Worm (Caenorhabditis elegans) whole organism, L2 larva: ENCODE measurements around the gene rhi-1.

Experiments used
- C34F6.9 ChIP-seq: fragments of 150-350 bp; optimal IDR thresholded peaks from 2 replicates; lab custom pipeline; 2014; ENCODE audit warnings: missing biosample characterization, missing genetic modification characterization
- F13H6.1 ChIP-seq: sonication (generic microtip); optimal IDR thresholded peaks from 2 replicates; lab custom pipeline; 2016; ENCODE audit warnings: missing genetic modification characterization, missing compliant biosample characterization
- ZK546.5 ChIP-seq: sonication (generic microtip); optimal IDR thresholded peaks from 2 replicates; lab custom pipeline; 2017; ENCODE audit warnings: missing biosample characterization, missing genetic modification characterization
- alr-1 ChIP-seq: fragments of 150-350 bp; optimal IDR thresholded peaks from 2 replicates; lab custom pipeline; 2014; ENCODE audit warnings: missing biosample characterization, missing genetic modification characterization
- aly-2 ChIP-seq: fragments of 150-350 bp; optimal IDR thresholded peaks from 2 replicates; lab custom pipeline; 2014; ENCODE audit warnings: missing biosample characterization, missing genetic modification characterization
- blmp-1 ChIP-seq: sonication (generic microtip); optimal IDR thresholded peaks from 2 replicates; lab custom pipeline; 2017; ENCODE audit warnings: missing genetic modification characterization, mild to moderate bottlenecking, missing compliant biosample characterization, antibody characterized with exemption, moderate library complexity; ENCODE audit not compliant: insufficient read depth
- ceh-82 ChIP-seq: fragments of 150-350 bp; optimal IDR thresholded peaks from 2 replicates; lab custom pipeline; 2014; ENCODE audit warnings: missing biosample characterization, missing genetic modification characterization
- crh-2 ChIP-seq: sonication (generic microtip); optimal IDR thresholded peaks from 2 replicates; lab custom pipeline; 2017; ENCODE audit warnings: missing biosample characterization, missing genetic modification characterization
- egl-27 ChIP-seq: sonication (generic microtip); optimal IDR thresholded peaks from 3 replicates; lab custom pipeline; 2017; ENCODE audit warnings: missing biosample characterization, missing genetic modification reagents, missing genetic modification characterization
- elt-3 ChIP-seq: sonication (generic microtip); optimal IDR thresholded peaks from 2 replicates; lab custom pipeline; 2017; ENCODE audit warnings: missing biosample characterization, missing genetic modification characterization
- fos-1 ChIP-seq: fragments of 150-350 bp; optimal IDR thresholded peaks from 2 replicates; lab custom pipeline; 2014; ENCODE audit warnings: missing biosample characterization, missing genetic modification characterization
- gmeb-1 ChIP-seq: fragments of 150-350 bp; optimal IDR thresholded peaks from 2 replicates; lab custom pipeline; 2014; ENCODE audit warnings: missing biosample characterization, missing genetic modification characterization
- lin-11 ChIP-seq: fragments of 150-350 bp; sonication (generic microtip); optimal IDR thresholded peaks from 2 replicates; lab custom pipeline; 2014; ENCODE audit warnings: missing biosample characterization, missing genetic modification characterization, inconsistent platforms, mixed read lengths
- lin-13 ChIP-seq: fragments of 150-350 bp; optimal IDR thresholded peaks from 2 replicates; lab custom pipeline; 2014; ENCODE audit warnings: missing biosample characterization, missing genetic modification reagents, missing genetic modification characterization
- lsy-2 ChIP-seq, 2 experiments: fragments of 150-350 bp in 1 of 2; sonication (generic microtip) in 1 of 2; optimal IDR thresholded peaks; 2 replicates each; lab custom pipeline; 2014 to 2017; ENCODE audit warnings: missing biosample characterization in 2 of 2, missing genetic modification characterization in 2 of 2
- nhr-10 ChIP-seq: sonication (generic microtip); optimal IDR thresholded peaks from 2 replicates; lab custom pipeline; 2017; ENCODE audit warnings: missing biosample characterization, missing genetic modification characterization
- nhr-11 ChIP-seq: fragments of 150-350 bp; optimal IDR thresholded peaks from 2 replicates; lab custom pipeline; 2014; ENCODE audit warnings: missing biosample characterization, missing genetic modification characterization
- nhr-12 ChIP-seq: fragments of 150-350 bp; optimal IDR thresholded peaks from 2 replicates; lab custom pipeline; 2014; ENCODE audit warnings: missing biosample characterization, missing genetic modification characterization
- nhr-129 ChIP-seq: fragments of 150-350 bp; optimal IDR thresholded peaks from 2 replicates; lab custom pipeline; 2014; ENCODE audit warnings: missing biosample characterization, missing genetic modification characterization
- nhr-21 ChIP-seq: fragments of 150-350 bp; optimal IDR thresholded peaks from 2 replicates; lab custom pipeline; 2014; ENCODE audit warnings: missing biosample characterization, missing genetic modification characterization
- nhr-25 ChIP-seq: fragments of 150-350 bp; sonication (generic microtip); optimal IDR thresholded peaks from 3 replicates; lab custom pipeline; 2014; ENCODE audit warnings: missing biosample characterization, missing genetic modification characterization
- nhr-6 ChIP-seq: fragments of 150-350 bp; optimal IDR thresholded peaks from 2 replicates; lab custom pipeline; 2014; ENCODE audit warnings: missing biosample characterization, missing genetic modification characterization
- sma-3 ChIP-seq: sonication (generic microtip); optimal IDR thresholded peaks from 2 replicates; lab custom pipeline; 2016; ENCODE audit warnings: missing genetic modification reagents, missing genetic modification characterization, missing compliant biosample characterization
- sma-9 ChIP-seq, 2 experiments: fragments of 150-350 bp in 1 of 2; sonication (generic microtip) in 1 of 2; optimal IDR thresholded peaks; 2 replicates each; lab custom pipeline; 2014 to 2016; ENCODE audit warnings: missing genetic modification characterization in 2 of 2, mild to moderate bottlenecking in 1 of 2, missing biosample characterization in 1 of 2, missing compliant biosample characterization in 1 of 2, missing genetic modification reagents in 1 of 2, moderate library complexity in 1 of 2
- snpc-4 ChIP-seq: fragments of 150-350 bp; optimal IDR thresholded peaks from 2 replicates; lab custom pipeline; 2014; ENCODE audit warnings: missing biosample characterization, missing genetic modification characterization
- unc-55 ChIP-seq: fragments of 150-350 bp; sonication (generic microtip); optimal IDR thresholded peaks from 3 replicates; lab custom pipeline; 2014; ENCODE audit warnings: missing biosample characterization, missing genetic modification reagents, missing genetic modification characterization
- unc-62 ChIP-seq: fragments of 150-350 bp; optimal IDR thresholded peaks from 2 replicates; lab custom pipeline; 2014; ENCODE audit warnings: missing biosample characterization, missing genetic modification reagents, missing genetic modification characterization
- zag-1 ChIP-seq: fragments of 150-350 bp; optimal IDR thresholded peaks from 2 replicates; lab custom pipeline; 2014; ENCODE audit warnings: missing biosample characterization, missing genetic modification characterization
- ztf-1 ChIP-seq: fragments of 200-800 bp; sonication (Bioruptor generic); conservative IDR thresholded peaks from 2 replicates; pipeline ENCODE4 v1.3.6; 2022; ENCODE audit warnings: missing genetic modification characterization, missing compliant biosample characterization

Gene rhi-1

DNA sequence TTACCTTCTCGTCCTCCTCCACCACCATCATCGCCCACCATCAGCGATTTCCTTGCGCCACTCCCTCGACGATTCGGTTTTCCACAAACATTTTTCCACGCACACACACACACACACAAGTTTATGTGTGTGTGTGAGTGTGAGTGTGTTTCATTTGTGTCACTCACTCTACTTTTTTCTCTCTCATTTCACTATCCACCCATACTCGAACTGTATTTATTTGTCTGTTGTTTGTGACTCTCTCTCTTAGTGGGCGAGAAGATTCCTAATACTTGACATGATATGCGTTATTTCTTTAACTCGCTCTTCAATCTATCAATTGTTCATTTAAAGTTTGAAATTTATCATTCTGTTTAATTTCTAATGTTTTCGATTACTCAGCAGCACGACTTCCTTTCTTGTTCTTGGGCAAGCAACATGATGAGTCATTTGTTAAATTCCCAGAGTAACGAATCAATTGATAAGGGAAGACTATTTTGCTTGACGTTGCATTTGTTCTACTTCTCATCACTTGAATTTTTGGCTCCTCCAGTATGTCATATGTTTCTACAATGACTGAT is 1.1 kb upstream of the rhi-1 start:
- TF ChIP-seq crh-2 (peak; percentile 34), nhr-129 (tag; lab: Kevin White, UChicago) (peak; percentile 84), fos-1 (tag; lab: Kevin White, UChicago) (peak; percentile 59), nhr-12 (tag; lab: Kevin White, UChicago) (no peak), blmp-1 (peak; percentile 19), F13H6.1 (peak; percentile 14), lin-13 (GFP tag; lab: Kevin White, UChicago) (no peak), nhr-10 (tag; lab: Kevin White, UChicago) (no peak), sma-3 (GFP tag; lab: Kevin White, UChicago) (peak; percentile 43), nhr-25 (tag; lab: Kevin White, UChicago) (peak; percentile 42), alr-1 (no peak)
- TF ChIP-seq, all 48 proteins: peak for 7

DNA sequence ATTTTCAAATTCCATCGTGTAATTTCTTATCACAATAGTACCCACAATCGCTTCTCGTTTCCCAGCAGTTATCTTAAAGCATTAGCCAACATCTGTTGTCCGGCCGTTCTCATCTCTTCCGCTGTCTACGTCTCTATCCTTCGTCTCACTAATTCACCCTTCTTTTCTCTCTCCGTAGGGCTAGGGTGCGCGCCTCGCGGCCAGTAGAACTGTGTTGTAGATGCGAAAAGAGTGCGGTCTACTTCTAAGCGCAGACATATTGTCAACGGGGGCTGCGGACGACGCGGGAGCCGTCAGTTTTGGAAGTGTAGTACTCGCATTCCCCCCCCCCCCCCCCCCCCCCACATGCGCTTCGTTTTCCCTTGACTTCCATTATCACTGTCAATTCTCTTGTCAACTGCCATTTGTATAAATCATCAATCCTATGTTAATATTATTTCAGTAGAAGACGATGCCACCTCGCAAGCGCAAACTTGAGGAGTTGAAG is 5.4 kb downstream of the rhi-1 start, which contains the start of gene spr-3:
spr-3 (plus strand) TSS at position 437 of the 487 bp plus-strand sequence.
- TF ChIP-seq aly-2 (no peak), unc-55 (GFP tag; lab: Kevin White, UChicago) (peak; percentile 3), C34F6.9 (tag; lab: Kevin White, UChicago) (no peak), nhr-12 (tag; lab: Kevin White, UChicago) (no peak), elt-3 (tag; lab: Kevin White, UChicago) (no peak), crh-2 (no peak)

DNA sequence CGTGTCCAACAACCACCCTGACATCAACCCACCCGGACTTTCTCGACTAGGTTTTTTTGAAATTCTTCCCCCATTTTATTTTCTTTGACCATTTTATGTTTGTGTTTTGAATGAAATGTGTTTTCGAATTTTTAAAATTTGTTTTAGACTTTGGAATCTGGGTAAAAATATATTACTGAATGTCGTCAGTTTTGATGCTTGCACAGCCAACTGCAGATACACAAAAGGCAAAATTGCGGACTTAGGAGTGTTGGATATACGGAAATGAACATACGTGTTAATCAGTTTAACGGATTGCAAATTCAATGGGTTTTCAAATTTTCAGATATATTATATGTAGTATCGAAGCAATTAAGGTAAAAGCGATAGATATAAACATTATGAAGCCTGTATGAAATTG is 8.4 kb downstream of the rhi-1 start:
- TF ChIP-seq sma-9 (GFP tag; optimal IDR thresholded peaks at IDR 0.05; lab: Kevin White, UChicago) (peak; percentile 21), sma-9 (tag; optimal IDR thresholded peaks at IDR 0.05; lab: Kevin White, UChicago) (no peak), snpc-4 (no peak), F13H6.1 (no peak), unc-55 (GFP tag; lab: Kevin White, UChicago) (peak; percentile 37), ZK546.5 (tag; lab: Kevin White, UChicago) (no peak), unc-62 (GFP tag; lab: Kevin White, UChicago) (no peak), zag-1 (tag; lab: Kevin White, UChicago) (no peak), gmeb-1 (tag; lab: Kevin White, UChicago) (no peak), C34F6.9 (tag; lab: Kevin White, UChicago) (peak; percentile 50), nhr-25 (tag; lab: Kevin White, UChicago) (no peak), lin-11 (tag; lab: Kevin White, UChicago) (no peak), nhr-6 (tag; lab: Kevin White, UChicago) (no peak), ceh-82 (no peak), egl-27 (tag; lab: Kevin White, UChicago) (no peak), ztf-1 (no peak), lsy-2 (tag; optimal IDR thresholded peaks at IDR 0.05; lab: Kevin White, UChicago) (peak in 1 of 2 experiments; percentile 38), nhr-129 (tag; lab: Kevin White, UChicago) (peak; percentile 5), nhr-11 (tag; lab: Kevin White, UChicago) (no peak)

DNA sequence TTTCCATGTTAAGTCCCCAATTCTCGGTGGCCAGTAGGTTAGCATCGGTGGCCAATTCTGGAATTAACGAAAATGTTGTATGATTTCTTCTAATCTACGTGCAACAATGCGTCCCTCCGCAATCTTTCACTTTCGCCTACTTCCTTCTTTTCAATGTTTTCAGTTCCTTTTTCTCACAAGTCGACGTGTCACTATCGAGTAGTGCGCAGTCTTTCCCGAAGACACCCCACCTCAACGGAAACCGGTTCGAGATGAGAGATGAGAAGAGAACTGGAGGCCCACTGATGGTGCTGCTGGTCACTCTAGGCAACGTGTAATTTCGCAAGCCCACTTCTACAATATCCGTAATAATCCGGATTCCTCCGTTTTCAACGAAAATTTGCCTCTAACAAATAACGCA is 11.7 kb downstream of the rhi-1 start:
- peak; percentile 25 for TF ChIP-seq crh-2
- peak; percentile 73 for TF ChIP-seq blmp-1
- no peak for TF ChIP-seq sma-9 (GFP tag; optimal IDR thresholded peaks at IDR 0.05; lab: Kevin White, UChicago)
- TF ChIP-seq sma-9 (tag; optimal IDR thresholded peaks at IDR 0.05; lab: Kevin White, UChicago), result no peak
- TF ChIP-seq nhr-25 (tag; lab: Kevin White, UChicago), result peak; percentile 63
- TF ChIP-seq sma-3 (GFP tag; lab: Kevin White, UChicago), result peak; percentile 38
- no peak for TF ChIP-seq gmeb-1 (tag; lab: Kevin White, UChicago)
- TF ChIP-seq nhr-21 (tag; lab: Kevin White, UChicago), result peak; percentile 74

DNA sequence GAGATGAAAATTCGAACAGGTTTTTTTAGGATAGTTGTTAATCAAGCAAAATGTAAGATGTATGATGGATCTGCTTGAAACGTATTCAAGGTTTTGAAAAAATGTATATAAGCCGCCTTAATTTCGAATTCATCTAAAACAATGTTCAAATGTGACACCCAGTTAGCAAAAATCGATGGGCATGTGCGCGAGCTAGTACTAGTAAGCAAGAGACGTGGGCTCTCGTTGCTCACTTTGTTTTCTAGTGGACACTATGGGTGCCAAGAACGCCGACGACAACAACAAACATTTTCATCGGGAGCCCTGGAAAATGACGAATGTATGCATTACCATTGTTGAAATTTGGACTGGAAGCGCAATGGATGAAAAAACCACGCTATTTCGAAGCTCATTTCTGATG is 12.9 kb downstream of the rhi-1 start:
- TF ChIP-seq ztf-1, result no peak
- peak; percentile 27 for TF ChIP-seq unc-55 (GFP tag; lab: Kevin White, UChicago)
- no peak for TF ChIP-seq nhr-25 (tag; lab: Kevin White, UChicago)
